Fruit fly (Drosophila melanogaster): Measurements from ENCODE around the gene CG2519.

Gene CG2519

dm6 chr3R:5518627-5519026 lies 28.9 kb downstream of the CG2519 start (continued):
- peak; percentile 44 for TF ChIP-seq Meics (GFP tag; optimal IDR thresholded peaks at IDR 0.05)
- TF ChIP-seq Bdp1 (GFP tag; optimal IDR thresholded peaks at IDR 0.05), result peak; percentile 34
- no peak for TF ChIP-seq sima (GFP tag; optimal IDR thresholded peaks at IDR 0.05)
- peak; percentile 10 for TF ChIP-seq Asciz (GFP tag; optimal IDR thresholded peaks at IDR 0.05)
- TF ChIP-seq CG5953 (GFP tag; IDR thresholded peaks at IDR 0.05), result 0 out of 2 replicates have a peak, but pooled peaks have one; percentile 18
- TF ChIP-seq CG7839 (tag; optimal IDR thresholded peaks at IDR 0.05), result peak; percentile 55
- TF ChIP-seq Hand (GFP tag; optimal IDR thresholded peaks at IDR 0.05), result no peak
- no peak for TF ChIP-seq sob (GFP tag; IDR thresholded peaks at IDR 0.05)
- TF ChIP-seq CG12071 (GFP tag; optimal IDR thresholded peaks at IDR 0.05), result peak; percentile 47
- TF ChIP-seq CG8281 (tag; optimal IDR thresholded peaks at IDR 0.05), result no peak
- no peak for TF ChIP-seq CG1647 (GFP tag; optimal IDR thresholded peaks at IDR 0.05)
- TF ChIP-seq Rx (GFP tag; IDR thresholded peaks at IDR 0.05), result no peak; the same call in 1 of the 2 replicates
- no peak for TF ChIP-seq zen2 (GFP tag; IDR thresholded peaks at IDR 0.05; ENCODE audit: partially characterized antibody)
- no peak for TF ChIP-seq pros (GFP tag; optimal IDR thresholded peaks at IDR 0.05)
- TF ChIP-seq CG4404 (GFP tag; IDR thresholded peaks at IDR 0.05), result no peak
- TF ChIP-seq lab (GFP tag; optimal IDR thresholded peaks at IDR 0.05), result no peak
- no peak for TF ChIP-seq en (GFP tag; optimal IDR thresholded peaks at IDR 0.05)
- TF ChIP-seq CG4707 (GFP tag; optimal IDR thresholded peaks at IDR 0.05), result peak; percentile 2
- no peak for TF ChIP-seq Hr78 (GFP tag; optimal IDR thresholded peaks at IDR 0.05)
- TF ChIP-seq CG31224 (GFP tag; IDR thresholded peaks at IDR 0.05), result no peak
- TF ChIP-seq sug (tag; optimal IDR thresholded peaks at IDR 0.05), result no peak
- no peak for TF ChIP-seq CG34224 (GFP tag; IDR thresholded peaks at IDR 0.05; ENCODE audit: partially characterized antibody)
- TF ChIP-seq Mes4 (GFP tag; optimal IDR thresholded peaks at IDR 0.05), result peak; percentile 68
- TF ChIP-seq Jarid2 (GFP tag; optimal IDR thresholded peaks at IDR 0.05), result peak; percentile 19
- no peak for TF ChIP-seq CG30020 (tag; optimal IDR thresholded peaks at IDR 0.05)
- peak; percentile 38 for TF ChIP-seq CG10209 (GFP tag; optimal IDR thresholded peaks at IDR 0.05)
- no peak for TF ChIP-seq Dip2 (GFP tag; IDR thresholded peaks at IDR 0.05)
- TF ChIP-seq dm (GFP tag; optimal IDR thresholded peaks at IDR 0.05), result no peak
- no peak for TF ChIP-seq B-H2 (GFP tag; optimal IDR thresholded peaks at IDR 0.05)
- peak; percentile 14; the same call in 1 of the 3 replicates for TF ChIP-seq CG2889 (GFP tag; IDR thresholded peaks at IDR 0.05)
- peak; percentile 54 for TF ChIP-seq CG15269 (tag; optimal IDR thresholded peaks at IDR 0.05)
- no peak for TF ChIP-seq CG13775 (GFP tag; optimal IDR thresholded peaks at IDR 0.05)
- TF ChIP-seq CG17385 (GFP tag; optimal IDR thresholded peaks at IDR 0.05), result peak; percentile 28
- TF ChIP-seq fru (optimal IDR thresholded peaks at IDR 0.05), result no peak
- TF ChIP-seq H2.0 (GFP tag; IDR thresholded peaks at IDR 0.05), result no peak
- no peak for TF ChIP-seq maf-S (GFP tag; optimal IDR thresholded peaks at IDR 0.05)
- peak; percentile 21 for TF ChIP-seq CG16815 (GFP tag; optimal IDR thresholded peaks at IDR 0.05)
- TF ChIP-seq Dbx (GFP tag; IDR thresholded peaks at IDR 0.05), result no peak
- 0 out of 3 replicates have a peak, but pooled peaks have one; percentile 47 for TF ChIP-seq Mrtf (GFP tag; IDR thresholded peaks at IDR 0.05)
- TF ChIP-seq CG11085 (GFP tag; IDR thresholded peaks at IDR 0.05), result no peak
- 0 out of 2 replicates have a peak, but pooled peaks have one; percentile 33 for TF ChIP-seq CG7372 (GFP tag; IDR thresholded peaks at IDR 0.05)
- no peak for TF ChIP-seq CG11093 (GFP tag; IDR thresholded peaks at IDR 0.05)
- TF ChIP-seq NFAT (GFP tag; IDR thresholded peaks at IDR 0.05), result no peak
- TF ChIP-seq Lpt (GFP tag; optimal IDR thresholded peaks at IDR 0.05), result no peak
- TF ChIP-seq sc (optimal IDR thresholded peaks at IDR 0.05), result no peak
- peak; percentile 20 for TF ChIP-seq sc (GFP tag; optimal IDR thresholded peaks at IDR 0.05)
- TF ChIP-seq BEAF-32 (GFP tag; optimal IDR thresholded peaks at IDR 0.05), result no peak
- no peak for TF ChIP-seq CG15479 (GFP tag; optimal IDR thresholded peaks at IDR 0.05)
- TF ChIP-seq nmo (GFP tag; optimal IDR thresholded peaks at IDR 0.05), result peak; percentile 49
- TF ChIP-seq CG1233 (GFP tag; optimal IDR thresholded peaks at IDR 0.05), result peak; percentile 23
- no peak for TF ChIP-seq scrt (GFP tag; optimal IDR thresholded peaks at IDR 0.05)

All from whole organism, embryonic.